Fruit fly (Drosophila melanogaster): ENCODE data around the gene CG17129.

DNA sequence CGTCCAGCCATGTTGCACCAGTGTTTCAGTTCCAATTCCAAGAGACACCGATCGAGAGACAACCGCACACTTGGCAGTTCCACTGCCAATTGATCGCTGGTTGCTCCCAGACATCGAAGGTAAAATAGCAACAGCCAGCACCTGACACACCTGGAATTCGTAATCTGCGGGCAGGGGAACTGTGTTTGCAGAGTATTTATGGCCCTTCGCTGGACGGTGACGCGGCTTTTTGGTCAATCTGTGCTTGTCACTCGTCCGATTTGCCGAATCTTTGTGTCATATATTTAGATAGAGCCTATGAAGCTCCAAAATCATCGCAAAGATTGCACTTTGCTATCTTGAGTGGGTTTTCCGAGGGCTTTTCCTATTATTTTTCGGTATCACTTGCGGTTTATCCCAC is 7.7 kb upstream of the CG17129 start, which contains the start of gene hiro:
- TF ChIP-seq Crg-1 (GFP tag; optimal IDR thresholded peaks at IDR 0.05) = no peak
- TF ChIP-seq cic (GFP tag; optimal IDR thresholded peaks at IDR 0.05) = no peak
- no peak for TF ChIP-seq CG7045 (GFP tag; optimal IDR thresholded peaks at IDR 0.05)
- TF ChIP-seq tj (GFP tag; optimal IDR thresholded peaks at IDR 0.05) = no peak
- no peak for TF ChIP-seq toe (GFP tag; optimal IDR thresholded peaks at IDR 0.05)
- no peak for TF ChIP-seq pad (GFP tag; optimal IDR thresholded peaks at IDR 0.05)
- no peak for TF ChIP-seq CG12768 (GFP tag; optimal IDR thresholded peaks at IDR 0.05)
- TF ChIP-seq CG1620 (GFP tag; optimal IDR thresholded peaks at IDR 0.05) = no peak
- no peak for TF ChIP-seq ovo (GFP tag; optimal IDR thresholded peaks at IDR 0.05)
- no peak for TF ChIP-seq bab1 (GFP tag; optimal IDR thresholded peaks at IDR 0.05)
- no peak for TF ChIP-seq CG11617 (GFP tag; optimal IDR thresholded peaks at IDR 0.05)
- no peak for TF ChIP-seq CG5204 (GFP tag; optimal IDR thresholded peaks at IDR 0.05)
- no peak for TF ChIP-seq kay (GFP tag; ENCODE audit: borderline replicate concordance)
- no peak for TF ChIP-seq Hr96 (GFP tag; optimal IDR thresholded peaks at IDR 0.05)

Data from whole organism, adult.